Worm (Caenorhabditis elegans) whole organism, L4/young adult: ENCODE results near the gene npr-32.

Experiments
- W03F9.2 ChIP-seq: fragments of 150-350 bp; optimal IDR thresholded peaks from 2 replicates; lab custom pipeline; 2014; ENCODE audit warnings: missing biosample characterization, missing genetic modification characterization
- dao-5 ChIP-seq: sonication (generic microtip); optimal IDR thresholded peaks from 2 replicates; lab custom pipeline; 2016; ENCODE audit warnings: missing genotype, missing genetic modification characterization, moderate library complexity, missing compliant biosample characterization
- him-1 ChIP-seq: sonication (generic microtip); optimal IDR thresholded peaks from 2 replicates; lab custom pipeline; 2016; ENCODE audit warnings: missing genotype, missing genetic modification reagents, missing genetic modification characterization, missing compliant biosample characterization

npr-32 gene

DNA sequence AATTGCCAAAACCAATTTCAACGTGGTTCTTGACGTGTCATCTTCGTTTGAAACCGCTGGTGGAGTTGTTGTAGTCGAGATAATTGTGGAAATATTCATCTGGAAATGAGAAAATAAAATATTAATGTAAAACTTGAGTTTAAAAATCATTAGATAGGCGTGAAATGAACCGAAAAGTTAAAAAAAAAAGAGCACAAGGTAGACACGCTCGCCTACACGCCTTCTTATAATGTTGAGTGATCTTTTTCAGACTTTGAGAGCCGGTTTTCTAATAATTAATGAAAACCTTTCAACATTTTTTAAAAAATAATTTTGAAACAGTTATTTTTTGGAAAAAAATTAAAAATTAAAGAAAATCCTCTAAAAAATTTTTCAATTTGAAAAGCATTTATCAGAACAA is at the start of gene npr-32:
Gene npr-32, minus strand, starts transcription at position 101 of the 400 bp plus-strand sequence.
- TF ChIP-seq dao-5 (tag; lab: Kevin White, UChicago) (no peak), W03F9.2 (tag; lab: Kevin White, UChicago) (no peak), him-1 (tag; lab: Kevin White, UChicago) (no peak)

DNA sequence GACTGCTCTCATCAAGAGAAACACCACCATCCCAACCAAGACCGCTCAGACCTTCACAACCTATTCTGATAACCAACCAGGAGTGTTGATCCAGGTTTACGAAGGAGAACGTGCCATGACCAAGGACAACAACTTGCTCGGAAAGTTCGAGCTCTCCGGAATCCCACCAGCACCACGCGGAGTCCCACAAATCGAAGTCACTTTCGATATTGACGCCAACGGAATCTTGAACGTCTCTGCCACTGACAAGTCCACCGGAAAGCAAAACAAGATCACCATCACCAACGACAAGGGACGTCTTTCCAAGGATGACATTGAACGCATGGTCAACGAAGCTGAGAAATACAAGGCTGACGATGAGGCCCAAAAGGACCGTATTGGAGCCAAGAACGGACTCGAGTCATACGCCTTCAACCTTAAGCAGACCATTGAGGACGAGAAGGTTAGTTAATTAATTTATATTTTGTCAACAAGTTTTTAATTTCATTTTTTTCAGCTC is 49.6 kb upstream of the npr-32 start:
- TF ChIP-seq him-1 (tag; lab: Kevin White, UChicago) = no peak
- TF ChIP-seq dao-5 (tag; lab: Kevin White, UChicago) = no peak
- no peak for TF ChIP-seq W03F9.2 (tag; lab: Kevin White, UChicago)

DNA sequence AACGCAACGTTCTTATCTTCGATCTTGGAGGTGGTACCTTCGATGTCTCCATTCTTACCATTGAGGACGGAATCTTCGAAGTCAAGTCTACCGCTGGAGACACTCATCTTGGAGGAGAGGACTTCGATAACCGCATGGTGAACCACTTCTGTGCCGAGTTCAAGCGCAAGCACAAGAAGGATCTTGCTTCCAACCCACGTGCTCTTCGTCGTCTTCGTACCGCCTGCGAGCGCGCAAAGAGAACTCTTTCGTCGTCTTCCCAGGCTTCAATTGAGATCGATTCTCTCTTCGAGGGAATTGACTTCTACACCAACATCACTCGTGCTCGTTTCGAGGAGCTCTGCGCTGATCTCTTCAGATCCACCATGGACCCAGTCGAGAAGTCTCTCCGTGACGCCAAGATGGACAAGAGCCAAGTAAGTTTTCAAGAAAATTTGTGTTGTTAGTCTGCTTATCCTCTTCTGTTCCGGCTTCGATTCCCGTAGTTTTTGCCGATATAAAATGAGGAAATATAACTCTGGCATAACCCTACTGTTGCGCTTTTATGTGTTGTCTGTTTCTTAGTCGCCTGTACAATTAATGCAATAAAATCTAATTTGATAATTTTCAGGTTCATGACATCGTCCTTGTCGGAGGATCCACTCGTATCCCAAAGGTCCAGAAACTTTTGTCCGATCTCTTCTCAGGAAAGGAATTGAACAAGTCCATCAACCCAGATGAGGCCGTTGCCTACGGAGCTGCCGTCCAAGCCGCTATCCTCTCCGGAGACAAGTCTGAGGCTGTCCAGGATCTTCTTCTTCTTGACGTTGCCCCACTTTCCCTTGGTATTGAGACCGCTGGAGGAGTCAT is 49.0 kb upstream of the npr-32 start:
- TF ChIP-seq him-1 (tag; lab: Kevin White, UChicago) (no peak), dao-5 (tag; lab: Kevin White, UChicago) (no peak), W03F9.2 (tag; lab: Kevin White, UChicago) (no peak)

DNA sequence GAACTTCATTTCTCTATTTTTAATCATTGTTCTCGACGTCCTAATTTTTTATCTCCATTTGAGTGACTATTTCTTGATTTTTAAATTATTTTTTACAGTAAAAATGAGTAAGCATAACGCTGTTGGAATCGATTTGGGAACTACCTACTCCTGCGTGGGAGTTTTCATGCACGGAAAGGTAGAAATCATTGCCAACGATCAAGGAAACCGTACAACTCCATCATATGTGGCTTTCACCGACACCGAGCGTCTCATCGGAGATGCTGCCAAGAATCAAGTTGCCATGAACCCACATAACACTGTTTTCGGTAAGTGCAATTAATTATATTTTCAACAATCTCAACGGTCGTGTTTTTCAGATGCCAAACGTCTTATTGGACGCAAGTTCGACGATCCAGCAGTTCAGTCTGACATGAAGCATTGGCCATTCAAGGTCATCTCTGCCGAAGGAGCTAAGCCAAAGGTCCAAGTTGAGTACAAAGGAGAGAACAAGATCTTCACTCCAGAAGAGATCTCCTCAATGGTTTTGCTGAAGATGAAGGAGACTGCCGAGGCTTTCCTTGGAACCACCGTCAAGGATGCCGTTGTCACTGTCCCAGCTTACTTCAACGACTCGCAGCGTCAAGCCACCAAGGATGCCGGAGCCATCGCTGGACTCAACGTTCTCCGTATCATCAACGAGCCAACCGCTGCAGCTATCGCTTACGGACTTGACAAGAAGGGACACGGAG is 48.2 kb upstream of the npr-32 start, which contains the start of gene hsp-1:
Gene hsp-1, plus strand, starts transcription at position 99 of the 731 bp plus-strand sequence.
- TF ChIP-seq him-1 (tag; lab: Kevin White, UChicago) = no peak
- TF ChIP-seq dao-5 (tag; lab: Kevin White, UChicago) = no peak
- TF ChIP-seq W03F9.2 (tag; lab: Kevin White, UChicago) = no peak

DNA sequence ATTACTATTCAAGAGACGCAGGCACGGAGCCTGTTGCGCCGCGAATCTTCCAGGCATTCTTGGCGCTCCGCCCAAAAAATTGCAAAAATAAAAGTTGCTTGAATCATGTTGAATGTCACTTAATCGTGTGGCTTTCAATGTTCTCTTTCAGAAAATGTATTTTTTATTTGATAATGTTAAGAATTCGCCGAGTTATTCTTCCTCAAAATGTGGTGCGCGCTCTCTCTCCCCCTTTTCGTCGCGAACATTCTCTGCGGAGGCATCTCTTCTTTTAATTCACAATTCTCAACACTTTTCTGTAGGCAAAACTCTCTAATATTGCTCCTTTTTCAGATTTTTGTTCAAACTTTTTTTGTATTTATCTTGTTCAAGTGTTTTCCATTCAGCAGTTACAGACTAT is 47.5 kb upstream of the npr-32 start:
- TF ChIP-seq him-1 (tag; lab: Kevin White, UChicago) (peak; percentile 98), W03F9.2 (tag; lab: Kevin White, UChicago) (peak; percentile 93), dao-5 (tag; lab: Kevin White, UChicago) (peak; percentile 8)

DNA sequence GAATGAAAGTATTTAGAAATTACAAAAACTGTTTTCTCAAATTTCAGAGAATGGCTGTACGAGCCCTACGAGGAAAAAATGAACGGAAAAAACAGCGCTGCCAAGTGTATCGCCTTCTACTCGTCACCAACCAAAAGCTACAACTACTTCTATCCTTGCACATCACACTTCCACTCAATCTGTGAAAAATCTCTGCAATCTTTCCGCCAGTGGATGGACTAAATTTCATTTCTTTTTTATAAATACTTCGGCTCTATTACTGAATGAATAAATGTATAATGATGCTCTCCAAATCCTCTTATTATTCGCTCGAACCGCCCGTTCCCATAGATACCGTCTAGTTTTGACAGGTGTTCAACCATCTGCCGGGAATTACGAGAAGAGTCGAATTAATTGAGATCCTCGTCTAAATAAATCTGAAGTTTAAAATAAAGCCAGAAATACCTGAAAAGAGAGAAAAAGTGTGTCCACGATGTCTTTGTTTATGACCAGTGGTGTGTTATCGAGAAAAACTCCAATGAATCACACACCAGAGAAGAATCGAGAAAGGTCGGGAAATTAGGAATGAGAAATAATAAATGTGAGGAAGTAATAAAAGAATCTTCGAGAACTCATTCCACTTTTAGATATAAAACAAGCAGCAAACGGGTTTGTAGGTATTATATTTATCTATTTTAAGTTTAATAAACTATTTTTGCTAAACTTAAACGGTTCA is 46.8 kb upstream of the npr-32 start:
- TF ChIP-seq W03F9.2 (tag; lab: Kevin White, UChicago) (no peak), him-1 (tag; lab: Kevin White, UChicago) (no peak), dao-5 (tag; lab: Kevin White, UChicago) (no peak)

DNA sequence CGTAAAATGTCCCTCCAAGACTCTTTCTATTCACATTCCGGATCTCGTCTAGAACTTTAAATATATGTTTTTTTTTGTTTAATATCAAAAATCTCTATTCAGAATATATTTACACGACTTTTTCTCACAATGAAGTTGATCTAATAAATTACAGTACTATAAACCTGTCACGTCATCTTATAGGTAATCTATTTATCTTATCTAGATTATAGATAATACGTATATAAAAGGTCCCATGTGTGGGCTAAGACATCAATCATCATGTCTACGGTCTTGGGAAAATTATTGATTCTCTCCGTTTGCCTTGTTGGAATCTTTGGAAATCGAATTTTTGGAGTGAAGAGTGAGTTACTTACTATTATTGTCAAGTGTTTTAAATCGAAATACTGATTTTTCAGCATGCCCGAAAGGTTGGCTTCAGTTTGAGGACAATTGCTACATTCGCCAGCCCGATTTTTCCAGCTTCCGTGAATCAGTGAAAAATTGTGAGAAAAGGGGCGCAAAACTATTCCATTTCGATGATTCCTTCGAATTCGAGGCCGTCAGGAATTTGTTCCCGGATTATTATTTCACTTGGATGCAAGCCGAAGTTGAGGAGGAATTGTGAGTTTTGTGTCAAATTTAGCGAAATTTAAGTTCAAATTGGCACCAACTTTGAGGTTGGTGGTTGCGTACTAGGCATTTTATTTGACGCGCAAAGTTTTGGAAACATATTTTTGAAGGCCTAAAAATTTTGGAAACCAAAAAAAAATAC is 46.0 kb upstream of the npr-32 start, which contains the start of gene clec-196:
Gene clec-196, plus strand, starts transcription at position 252 of the 754 bp plus-strand sequence.
- TF ChIP-seq him-1 (tag; lab: Kevin White, UChicago) = no peak
- TF ChIP-seq dao-5 (tag; lab: Kevin White, UChicago) = no peak
- TF ChIP-seq W03F9.2 (tag; lab: Kevin White, UChicago) = no peak

DNA sequence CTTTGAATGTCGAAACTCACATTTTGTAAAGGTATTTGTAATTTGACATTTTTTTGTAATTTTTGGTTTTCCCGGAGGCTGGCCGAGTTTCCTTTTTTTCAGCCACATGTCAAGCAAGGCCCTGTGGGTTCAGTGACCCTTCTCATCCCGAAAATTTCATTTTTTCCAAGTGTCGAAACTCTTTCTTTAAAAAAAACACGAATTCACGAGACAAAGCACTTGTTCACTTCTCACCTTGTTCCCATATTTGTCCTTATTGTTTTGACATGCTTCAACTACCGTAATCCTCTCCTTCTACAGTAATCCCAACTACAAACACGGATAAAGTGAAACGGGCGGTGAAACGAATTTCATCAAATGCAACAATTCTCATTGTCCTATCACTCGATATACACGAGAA is 44.4 kb upstream of the npr-32 start, which contains the start of gene lhfp-4:
Gene lhfp-4, plus strand, starts transcription at position 301 of the 400 bp plus-strand sequence.
- TF ChIP-seq dao-5 (tag; lab: Kevin White, UChicago) (no peak), him-1 (tag; lab: Kevin White, UChicago) (no peak), W03F9.2 (tag; lab: Kevin White, UChicago) (no peak)

DNA sequence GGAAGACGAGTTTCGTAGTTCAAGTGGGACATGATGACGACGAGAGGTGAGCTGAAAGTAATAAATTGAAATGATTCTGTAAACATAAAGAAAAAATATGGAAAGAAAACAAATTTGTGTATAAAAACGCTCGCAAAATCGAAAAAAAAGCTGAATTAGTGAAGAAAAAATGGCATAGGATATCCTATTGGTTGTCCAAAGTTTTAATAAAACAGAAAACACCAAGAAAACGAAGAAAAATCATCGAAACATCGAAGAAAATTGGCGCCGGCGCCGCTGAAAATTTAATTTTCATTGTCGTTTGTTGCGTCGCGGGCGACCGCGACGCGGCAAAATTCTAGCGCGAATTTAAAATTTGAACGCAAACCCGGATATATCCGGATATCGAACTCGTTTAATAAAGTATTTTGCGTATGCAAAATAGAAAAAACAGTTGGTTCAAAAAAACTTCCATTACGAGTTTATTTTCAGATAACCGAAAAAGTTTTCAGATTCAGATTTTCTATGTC is 42.8 kb upstream of the npr-32 start, which contains the start of gene gln-5:
Gene gln-5, minus strand, starts transcription at position 51 of the 509 bp plus-strand sequence.
- no peak for TF ChIP-seq him-1 (tag; lab: Kevin White, UChicago)
- no peak for TF ChIP-seq W03F9.2 (tag; lab: Kevin White, UChicago)

DNA sequence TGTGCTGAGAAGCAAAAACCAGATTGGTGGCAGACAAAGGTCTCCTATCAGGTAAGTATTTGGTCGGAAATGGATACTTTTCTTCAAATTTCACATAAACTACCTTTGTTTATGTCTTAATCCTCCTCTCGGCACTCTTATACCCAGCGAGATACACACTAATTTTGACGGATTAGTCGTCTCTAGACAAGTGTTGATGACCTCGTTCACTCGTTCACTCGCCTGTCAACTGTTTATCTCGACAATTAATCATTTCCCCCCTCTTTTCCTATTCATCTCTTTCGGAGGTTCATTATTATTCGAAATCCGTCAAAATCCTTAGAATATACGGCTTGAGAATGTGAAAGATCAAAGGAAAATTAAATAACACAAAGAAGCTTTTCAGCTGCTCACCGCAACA is 38.8 kb upstream of the npr-32 start:
- no peak for TF ChIP-seq W03F9.2 (tag; lab: Kevin White, UChicago)
- no peak for TF ChIP-seq dao-5 (tag; lab: Kevin White, UChicago)
- no peak for TF ChIP-seq him-1 (tag; lab: Kevin White, UChicago)

DNA sequence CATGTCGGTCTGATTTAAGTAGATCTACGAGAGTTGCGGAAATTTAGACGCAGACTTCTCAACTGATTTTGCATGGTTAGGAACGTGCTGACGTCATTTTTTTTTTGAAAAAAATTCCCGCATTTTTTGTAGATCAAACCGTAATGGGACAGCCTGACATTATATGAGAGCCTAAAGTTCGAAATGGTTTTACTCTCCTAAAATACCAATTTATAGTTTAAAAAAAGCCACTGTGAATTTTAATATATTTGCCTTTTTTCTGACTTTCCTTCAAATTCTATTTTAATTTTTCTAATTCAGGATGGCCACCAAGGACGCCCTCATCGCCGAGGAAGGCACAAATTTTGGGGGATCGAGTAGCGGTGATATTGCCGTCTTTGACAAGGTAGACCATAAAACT is 38.2 kb upstream of the npr-32 start, which contains the start of gene atgp-1:
Gene atgp-1, plus strand, starts transcription at position 301 of the 400 bp plus-strand sequence.
- TF ChIP-seq dao-5 (tag; lab: Kevin White, UChicago) = no peak
- TF ChIP-seq W03F9.2 (tag; lab: Kevin White, UChicago) = no peak
- no peak for TF ChIP-seq him-1 (tag; lab: Kevin White, UChicago)
